Fruit fly (Drosophila melanogaster) whole organism, embryonic: Measurements from ENCODE around the gene Bcat.

Experiments
- CG14050 ChIP-seq: fragments of 200-800 bp; sonication (Bioruptor generic); IDR thresholded peaks from 3 replicates; pipeline ENCODE4 v1.3.6; 2022; ENCODE audit warnings: missing biosample characterization, missing genetic modification characterization
- CG1603 ChIP-seq: fragments of 200-800 bp; sonication (Bioruptor generic); optimal IDR thresholded peaks from 2 replicates; lab custom pipeline; 2019; ENCODE audit warnings: missing biosample characterization, mild to moderate bottlenecking, missing genetic modification characterization, moderate library complexity
- ERR ChIP-seq: fragments of 200-800 bp; sonication (Bioruptor generic); optimal IDR thresholded peaks from 2 replicates; lab custom pipeline; 2016; ENCODE audit warnings: missing biosample characterization, missing genetic modification characterization
- Mrtf ChIP-seq: fragments of 200-800 bp; sonication (Bioruptor generic); IDR thresholded peaks from 3 replicates; pipeline ENCODE4 v1.3.6; 2022; ENCODE audit warnings: missing biosample characterization, missing genetic modification characterization
- Sox102F ChIP-seq: fragments of 200-800 bp; sonication (Bioruptor generic); optimal IDR thresholded peaks from 2 replicates; lab custom pipeline; 2018; ENCODE audit warnings: missing biosample characterization, mild to moderate bottlenecking, missing genetic modification characterization, moderate library complexity
- Xrp1 ChIP-seq: fragments of 200-800 bp; sonication (Bioruptor generic); IDR thresholded peaks from 2 replicates; pipeline ENCODE4 v1.3.6; 2022; ENCODE audit warnings: missing biosample characterization, missing genetic modification characterization
- chn ChIP-seq: fragments of 200-800 bp; sonication (Bioruptor generic); optimal IDR thresholded peaks from 2 replicates; lab custom pipeline; 2016; ENCODE audit warnings: missing biosample characterization, missing genetic modification characterization
- sqz ChIP-seq: fragments of 200-800 bp; sonication (Bioruptor generic); optimal IDR thresholded peaks from 3 replicates; lab custom pipeline; 2018; ENCODE audit warnings: missing biosample characterization, mild to moderate bottlenecking, missing genetic modification characterization

DNA sequence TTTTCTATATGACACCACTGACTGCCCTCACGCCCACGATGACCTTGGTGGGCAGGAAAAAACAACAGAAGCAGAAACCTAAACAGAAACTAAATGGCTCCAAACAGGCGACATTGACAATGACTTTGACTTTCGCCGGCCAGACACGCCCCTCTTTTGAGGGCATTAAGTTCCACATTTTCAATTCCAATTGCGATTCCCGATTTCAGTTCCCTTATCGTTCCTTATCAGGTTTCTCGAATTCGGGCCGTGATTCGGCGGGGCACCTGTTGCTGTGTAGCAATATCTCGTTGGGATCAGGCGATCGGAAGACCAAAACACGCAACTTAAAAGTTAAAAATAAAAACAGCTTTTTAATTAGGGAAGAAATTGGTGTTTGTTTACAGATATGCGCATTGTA lies 11.0 kb downstream of the Bcat start:
- TF ChIP-seq Xrp1 (GFP tag; lab: Robert Waterston, UW) (no peak), sqz (no peak), CG14050 (GFP tag; lab: Robert Waterston, UW) (no peak), ERR (GFP tag; lab: Kevin White, UChicago) (no peak), chn (GFP tag; lab: Kevin White, UChicago) (no peak), Sox102F (no peak), CG1603 (tag; lab: Kevin White, UChicago) (no peak), Mrtf (no peak)
